Worm (Caenorhabditis elegans) whole organism, L4 larva: ENCODE data around the gene C33F10.4.

Experiments used
- aha-1 ChIP-seq: fragments of 150-350 bp; peaks from one replicate; lab custom pipeline; 2014; ENCODE audit warnings: missing biosample characterization, missing genetic modification characterization
- ces-1 ChIP-seq: fragments of 150-350 bp; sonication (generic microtip); optimal IDR thresholded peaks from 4 replicates; lab custom pipeline; 2014; ENCODE audit warnings: missing biosample characterization, missing genetic modification reagents, missing genetic modification characterization
- mxl-3 ChIP-seq: fragments of 200-800 bp; sonication (Bioruptor generic); optimal IDR thresholded peaks from 2 replicates; lab custom pipeline; 2018; ENCODE audit warnings: mild to moderate bottlenecking, missing genetic modification characterization, missing compliant biosample characterization
- skn-1 ChIP-seq: fragments of 150-350 bp; optimal IDR thresholded peaks from 2 replicates; lab custom pipeline; 2014; ENCODE audit warnings: missing biosample characterization, missing genetic modification characterization
- zag-1 ChIP-seq: fragments of 150-350 bp; optimal IDR thresholded peaks from 2 replicates; lab custom pipeline; 2014; ENCODE audit warnings: missing biosample characterization, missing genetic modification characterization

- TF ChIP-seq ces-1 (GFP tag; lab: Kevin White, UChicago), result no peak
- no peak for TF ChIP-seq skn-1 (tag; lab: Kevin White, UChicago)
- no peak for TF ChIP-seq mxl-3
- TF ChIP-seq zag-1, result no peak
- TF ChIP-seq aha-1 (tag; lab: Kevin White, UChicago), result no peak
Measured at ce11 chrII:4795461-4795860, at the start of gene C33F10.4.
